Fruit fly (Drosophila melanogaster) whole organism: ENCODE measurements around the gene Usp14.

Source experiments
- CG8478 ChIP-seq: fragments of >200 bp; optimal IDR thresholded peaks from 2 replicates; lab custom pipeline; 2018; ENCODE audit warnings: inconsistent platforms
- Dll ChIP-seq: fragments of >200 bp; optimal IDR thresholded peaks from 2 replicates; lab custom pipeline; 2017
- pan ChIP-seq: fragments of >200 bp; optimal IDR thresholded peaks from 2 replicates; lab custom pipeline; 2017
- psq ChIP-seq: fragments of >200 bp; optimal IDR thresholded peaks from 2 replicates; lab custom pipeline; 2017
- usp ChIP-seq: fragments of >200 bp; optimal IDR thresholded peaks from 2 replicates; lab custom pipeline; 2017; ENCODE audit warnings: missing biosample characterization, missing genetic modification characterization, mixed read lengths

dm6 chr2L:10320174-10320775 lies 6.1 kb upstream of the Usp14 start:
- no peak for TF ChIP-seq psq (lab: Kevin White, UChicago)
- no peak for TF ChIP-seq usp (GFP tag; lab: Kevin White, UChicago)
- no peak for TF ChIP-seq CG8478 (lab: Kevin White, UChicago)
- TF ChIP-seq Dll, result no peak
- TF ChIP-seq pan (lab: Kevin White, UChicago), result no peak
